Fruit fly (Drosophila melanogaster) whole organism, embryonic: Measurements from ENCODE around the gene CG4596.

Experiments used
- ATbp ChIP-seq: fragments of 200-800 bp; sonication (Bioruptor generic); optimal IDR thresholded peaks from 2 replicates; lab custom pipeline; 2017; ENCODE audit warnings: missing biosample characterization, mild to moderate bottlenecking, missing genetic modification characterization, missing genetic modification reagents
- Adf1 ChIP-seq: fragments of 200-800 bp; sonication (Bioruptor generic); IDR thresholded peaks from 2 replicates; pipeline ENCODE4 v1.3.6; 2022; ENCODE audit warnings: missing biosample characterization, missing genetic modification characterization
- Asciz ChIP-seq: fragments of 200-800 bp; sonication (Bioruptor generic); optimal IDR thresholded peaks from 2 replicates; lab custom pipeline; 2017; ENCODE audit warnings: missing biosample characterization, mild to moderate bottlenecking, missing genetic modification characterization, missing genetic modification reagents
- Atf3 ChIP-seq: fragments of 200-800 bp; sonication (Bioruptor generic); optimal IDR thresholded peaks from 3 replicates; lab custom pipeline; 2016; ENCODE audit warnings: missing biosample characterization, missing genetic modification characterization
- Atf6 ChIP-seq: fragments of 200-800 bp; sonication (Bioruptor generic); IDR thresholded peaks from 2 replicates; pipeline ENCODE4 v1.3.6; 2022; ENCODE audit warnings: missing biosample characterization, missing genetic modification characterization
- B-H2 ChIP-seq: fragments of 200-800 bp; sonication (Bioruptor generic); optimal IDR thresholded peaks from 2 replicates; lab custom pipeline; 2018; ENCODE audit warnings: missing biosample characterization, mild to moderate bottlenecking, missing genetic modification characterization
- CG10147 ChIP-seq: fragments of 200-800 bp; sonication (Bioruptor generic); optimal IDR thresholded peaks from 2 replicates; lab custom pipeline; 2019; ENCODE audit warnings: missing biosample characterization, mild to moderate bottlenecking, missing genetic modification characterization, moderate library complexity
- CG10565 ChIP-seq: fragments of 200-800 bp; sonication (Bioruptor generic); optimal IDR thresholded peaks from 3 replicates; lab custom pipeline; 2016; ENCODE audit warnings: missing biosample characterization, mild to moderate bottlenecking, missing genetic modification characterization
- CG11456 ChIP-seq: fragments of 200-800 bp; sonication (Bioruptor generic); IDR thresholded peaks from 3 replicates; pipeline ENCODE4 v1.3.6; 2022; ENCODE audit warnings: missing biosample characterization, missing genetic modification characterization
- CG12744 ChIP-seq: fragments of 200-800 bp; sonication (Bioruptor generic); optimal IDR thresholded peaks from 2 replicates; lab custom pipeline; 2016; ENCODE audit warnings: missing biosample characterization, missing genetic modification characterization
- CG14050 ChIP-seq: fragments of 200-800 bp; sonication (Bioruptor generic); IDR thresholded peaks from 3 replicates; pipeline ENCODE4 v1.3.6; 2022; ENCODE audit warnings: missing biosample characterization, missing genetic modification characterization
- CG16815 ChIP-seq: fragments of 200-800 bp; sonication (Bioruptor generic); optimal IDR thresholded peaks from 3 replicates; lab custom pipeline; 2017; ENCODE audit warnings: missing biosample characterization, mild to moderate bottlenecking, missing genetic modification characterization
- CG17568 ChIP-seq: fragments of 200-800 bp; sonication (Bioruptor generic); optimal IDR thresholded peaks from 2 replicates; lab custom pipeline; 2018; ENCODE audit warnings: missing biosample characterization, mild to moderate bottlenecking, missing genetic modification characterization, moderate library complexity
- CG1832 ChIP-seq: fragments of 200-800 bp; sonication (Bioruptor generic); optimal IDR thresholded peaks from 2 replicates; lab custom pipeline; 2017; ENCODE audit warnings: missing biosample characterization, mild to moderate bottlenecking, missing genetic modification characterization, inconsistent platforms
- CG32532 ChIP-seq: fragments of 200-800 bp; sonication (Bioruptor generic); IDR thresholded peaks from 2 replicates; pipeline ENCODE4 v1.3.6; 2022; ENCODE audit warnings: missing biosample characterization, missing genetic modification characterization
- CG8359 ChIP-seq: fragments of 200-800 bp; sonication (Bioruptor generic); optimal IDR thresholded peaks from 2 replicates; lab custom pipeline; 2017; ENCODE audit warnings: missing biosample characterization, mild to moderate bottlenecking, missing genetic modification characterization, borderline replicate concordance
- CG9797 ChIP-seq: fragments of 200-800 bp; sonication (Bioruptor generic); optimal IDR thresholded peaks from 3 replicates; lab custom pipeline; 2018; ENCODE audit warnings: missing biosample characterization, mild to moderate bottlenecking, missing genetic modification characterization
- Dip3 ChIP-seq: fragments of 200-800 bp; sonication (Bioruptor generic); optimal IDR thresholded peaks from 3 replicates; lab custom pipeline; 2016; ENCODE audit warnings: missing biosample characterization, missing genetic modification characterization
- H15 ChIP-seq: fragments of 200-800 bp; sonication (Bioruptor generic); IDR thresholded peaks from 3 replicates; pipeline ENCODE4 v1.3.6; 2022; ENCODE audit warnings: missing biosample characterization, missing genetic modification characterization
- HHEX ChIP-seq: fragments of 200-800 bp; sonication (Bioruptor generic); optimal IDR thresholded peaks from 3 replicates; lab custom pipeline; 2017; ENCODE audit warnings: missing biosample characterization, mild to moderate bottlenecking, missing genetic modification characterization, missing genetic modification reagents
- Hand ChIP-seq: fragments of 200-800 bp; sonication (Bioruptor generic); optimal IDR thresholded peaks from 2 replicates; lab custom pipeline; 2017; ENCODE audit warnings: mild to moderate bottlenecking, missing biosample characterization, missing genetic modification reagents, missing genetic modification characterization
- HmgZ ChIP-seq: fragments of 200-800 bp; sonication (Bioruptor generic); optimal IDR thresholded peaks from 2 replicates; lab custom pipeline; 2018; ENCODE audit warnings: missing biosample characterization, mild to moderate bottlenecking, missing genetic modification characterization
- Mrtf ChIP-seq: fragments of 200-800 bp; sonication (Bioruptor generic); IDR thresholded peaks from 3 replicates; pipeline ENCODE4 v1.3.6; 2022; ENCODE audit warnings: missing biosample characterization, missing genetic modification characterization
- Myb ChIP-seq: fragments of 200-800 bp; sonication (Bioruptor generic); optimal IDR thresholded peaks from 2 replicates; lab custom pipeline; 2016; ENCODE audit warnings: missing biosample characterization, missing genetic modification characterization
- Nf-YB ChIP-seq: fragments of 200-800 bp; sonication (Bioruptor generic); optimal IDR thresholded peaks from 3 replicates; lab custom pipeline; 2019; ENCODE audit warnings: missing biosample characterization, mild to moderate bottlenecking, missing genetic modification characterization, moderate library complexity
- Optix ChIP-seq: fragments of 200-800 bp; sonication (Bioruptor generic); IDR thresholded peaks from 3 replicates; pipeline ENCODE4 v1.3.6; 2022; ENCODE audit warnings: missing biosample characterization, missing genetic modification characterization
- Pdp1 ChIP-seq, 2 experiments: fragments of 200-800 bp; sonication (Bioruptor generic); optimal IDR thresholded peaks; 3 replicates each; lab custom pipeline; 2016; ENCODE audit warnings: missing biosample characterization in 2 of 2, missing genetic modification characterization in 2 of 2, mild to moderate bottlenecking in 1 of 2, moderate library complexity in 1 of 2
- Taf1 ChIP-seq: fragments of 200-800 bp; sonication (Bioruptor generic); IDR thresholded peaks from 2 replicates; pipeline ENCODE4 v1.3.6; 2022; ENCODE audit warnings: missing biosample characterization, missing genetic modification characterization
- cas ChIP-seq: fragments of 200-800 bp; sonication (Bioruptor generic); IDR thresholded peaks from 2 replicates; pipeline ENCODE4 v1.3.6; 2022; ENCODE audit warnings: missing biosample characterization, missing genetic modification characterization
- caup ChIP-seq: fragments of 200-800 bp; sonication (Bioruptor generic); optimal IDR thresholded peaks from 3 replicates; lab custom pipeline; 2017; ENCODE audit warnings: missing biosample characterization, mild to moderate bottlenecking, missing genetic modification characterization, moderate library complexity; ENCODE audit not compliant: severe bottlenecking
- cwo ChIP-seq: fragments of 200-800 bp; sonication (Bioruptor generic); optimal IDR thresholded peaks from 3 replicates; lab custom pipeline; 2017; ENCODE audit warnings: missing biosample characterization, missing genetic modification characterization, mild to moderate bottlenecking, moderate library complexity, missing genetic modification reagents
- dm ChIP-seq: fragments of 200-800 bp; sonication (Bioruptor generic); optimal IDR thresholded peaks from 3 replicates; lab custom pipeline; 2016; ENCODE audit warnings: missing biosample characterization, missing genetic modification characterization
- fd102C ChIP-seq: fragments of 200-800 bp; sonication (Bioruptor generic); optimal IDR thresholded peaks from 2 replicates; lab custom pipeline; 2018; ENCODE audit warnings: missing biosample characterization, mild to moderate bottlenecking, missing genetic modification characterization, moderate library complexity
- fd3F ChIP-seq: fragments of 200-800 bp; sonication (Bioruptor generic); optimal IDR thresholded peaks from 2 replicates; lab custom pipeline; 2018; ENCODE audit warnings: missing biosample characterization, mild to moderate bottlenecking, missing genetic modification characterization, moderate library complexity
- ftz-f1 ChIP-seq: fragments of 200-800 bp; sonication (Bioruptor generic); optimal IDR thresholded peaks from 2 replicates; lab custom pipeline; 2016; ENCODE audit warnings: missing biosample characterization, missing genetic modification characterization
- gcm2 ChIP-seq: fragments of 200-800 bp; sonication (Bioruptor generic); optimal IDR thresholded peaks from 2 replicates; lab custom pipeline; 2016; ENCODE audit warnings: missing biosample characterization, missing genetic modification characterization
- ham ChIP-seq: fragments of 200-800 bp; sonication (Bioruptor generic); IDR thresholded peaks from 2 replicates; pipeline ENCODE4 v1.3.6; 2022; ENCODE audit warnings: missing biosample characterization, missing genetic modification characterization
- lov ChIP-seq, 2 experiments: fragments of 200-800 bp in 1 of 2; fragments of >200 bp in 1 of 2; sonication (Bioruptor generic) in 1 of 2; IDR thresholded peaks in 1 of 2; optimal IDR thresholded peaks in 1 of 2; 2 replicates in 1 of 2; 3 replicates in 1 of 2; pipeline versions ENCODE4 v1.3.6 to Lab custom; 2017 to 2022; ENCODE audit warnings: missing biosample characterization in 1 of 2, missing genetic modification characterization in 1 of 2
- luna ChIP-seq: fragments of 200-800 bp; sonication (Bioruptor generic); optimal IDR thresholded peaks from 2 replicates; lab custom pipeline; 2016; ENCODE audit warnings: missing biosample characterization, missing genetic modification characterization
- onecut ChIP-seq: fragments of 200-800 bp; sonication (Bioruptor generic); IDR thresholded peaks from 2 replicates; pipeline ENCODE4 v1.3.6; 2022; ENCODE audit warnings: missing biosample characterization, missing genetic modification characterization
- peb ChIP-seq: fragments of 200-800 bp; sonication (Bioruptor generic); IDR thresholded peaks from 2 replicates; pipeline ENCODE4 v1.3.6; 2022; ENCODE audit warnings: missing biosample characterization, missing genetic modification characterization
- rib ChIP-seq: fragments of 200-800 bp; sonication (Bioruptor generic); IDR thresholded peaks from 2 replicates; pipeline ENCODE4 v1.3.6; 2022; ENCODE audit warnings: missing biosample characterization, missing genetic modification characterization
- sc ChIP-seq, 3 experiments: fragments of >200 bp in 2 of 3; fragments of 200-800 bp in 1 of 3; sonication (Bioruptor generic) in 1 of 3; optimal IDR thresholded peaks; 2 replicates in 2 of 3; 3 replicates in 1 of 3; lab custom pipeline; 2017; ENCODE audit warnings: mild to moderate bottlenecking in 1 of 3, missing biosample characterization in 1 of 3, missing genetic modification characterization in 1 of 3, missing genetic modification reagents in 1 of 3
- sug ChIP-seq: fragments of 200-800 bp; optimal IDR thresholded peaks from 2 replicates; lab custom pipeline; 2019; ENCODE audit warnings: missing biosample characterization, mild to moderate bottlenecking, missing genetic modification characterization, moderate library complexity
- tin ChIP-seq: fragments of 200-800 bp; sonication (Bioruptor generic); optimal IDR thresholded peaks from 3 replicates; lab custom pipeline; 2016; ENCODE audit warnings: missing biosample characterization, missing genetic modification characterization
- tll ChIP-seq, 2 experiments: fragments of 200-800 bp in 1 of 2; fragments of >200 bp in 1 of 2; sonication (Bioruptor generic) in 1 of 2; optimal IDR thresholded peaks; 2 replicates each; lab custom pipeline; 2017 to 2019; ENCODE audit warnings: missing biosample characterization in 2 of 2, missing genetic modification characterization in 2 of 2, mild to moderate bottlenecking in 1 of 2, moderate library complexity in 1 of 2
- unc-4 ChIP-seq: fragments of 200-800 bp; sonication (Bioruptor generic); IDR thresholded peaks from 2 replicates; pipeline ENCODE4 v1.3.6; 2022; ENCODE audit warnings: missing biosample characterization, missing genetic modification characterization; ENCODE audit not compliant: partially characterized antibody
- wor ChIP-seq: fragments of 200-800 bp; sonication (Bioruptor generic); IDR thresholded peaks from 2 replicates; pipeline ENCODE4 v1.3.6; 2022; ENCODE audit warnings: missing biosample characterization, missing genetic modification characterization

The CG4596 gene

DNA sequence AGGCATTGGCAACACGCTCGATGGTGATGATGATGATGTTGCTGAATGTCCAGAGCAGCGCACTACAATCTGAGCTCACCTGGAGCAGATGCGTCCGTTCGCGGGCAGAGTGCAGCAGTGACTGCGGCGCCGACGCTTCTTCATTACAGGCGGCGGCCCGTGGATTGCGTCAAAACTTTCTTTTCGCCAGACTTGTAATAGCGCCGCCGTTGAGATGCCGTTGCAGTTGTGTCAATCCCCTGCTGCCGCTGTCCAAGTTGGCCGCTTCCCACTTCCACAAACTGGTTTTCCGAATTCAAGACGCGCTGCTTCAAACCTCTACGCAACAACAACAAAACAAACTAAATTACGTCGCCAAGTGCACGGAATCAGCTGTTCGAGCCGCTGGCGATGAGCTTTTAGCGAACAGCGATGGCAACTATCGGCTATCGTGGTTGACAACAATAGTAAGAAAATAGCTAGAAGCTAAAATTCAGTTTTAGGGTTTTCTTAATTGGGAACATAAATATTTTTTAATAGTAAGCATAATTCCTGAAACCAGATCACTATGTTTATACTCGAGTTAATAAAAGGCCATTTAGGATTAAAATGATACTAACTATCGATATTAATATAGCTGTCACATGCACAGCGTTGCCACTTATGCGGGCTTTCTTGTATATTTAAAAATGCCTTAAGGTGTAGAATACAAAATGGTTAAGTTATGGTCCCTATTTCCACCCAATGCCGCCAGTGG lies 9.2 kb downstream of the CG4596 start, which contains the start of gene Tpc1 (continued):
- TF ChIP-seq sc (optimal IDR thresholded peaks at IDR 0.05; lab: Kevin White, UChicago) = no peak
- no peak for TF ChIP-seq sc (GFP tag; optimal IDR thresholded peaks at IDR 0.05; lab: Kevin White, UChicago)
- TF ChIP-seq cas (GFP tag; lab: Robert Waterston, UW) = no peak
- TF ChIP-seq CG1832 (GFP tag; lab: Kevin White, UChicago) = no peak
- TF ChIP-seq fd3F (GFP tag; lab: Kevin White, UChicago) = no peak
- TF ChIP-seq Pdp1 (GFP tag; optimal IDR thresholded peaks at IDR 0.05; lab: Kevin White, UChicago) = peak in 1 of 2 experiments; percentile 93
- TF ChIP-seq ATbp (GFP tag; lab: Kevin White, UChicago) = no peak
- peak in 1 of 2 experiments; percentile 1 for TF ChIP-seq tll (GFP tag; optimal IDR thresholded peaks at IDR 0.05; lab: Kevin White, UChicago)
- no peak for TF ChIP-seq ham (GFP tag; lab: Robert Waterston, UW)
- TF ChIP-seq Atf6 (GFP tag; lab: Robert Waterston, UW) = no peak
- peak; percentile 5 for TF ChIP-seq tin (GFP tag; lab: Kevin White, UChicago)
- TF ChIP-seq B-H2 (GFP tag; lab: Kevin White, UChicago) = peak; percentile 39
- no peak for TF ChIP-seq peb (GFP tag; lab: Robert Waterston, UW)
- TF ChIP-seq unc-4 (GFP tag; lab: Robert Waterston, UW) = peak; percentile 94
- TF ChIP-seq ftz-f1 (GFP tag; lab: Kevin White, UChicago) = peak; percentile 5
- TF ChIP-seq Mrtf (GFP tag; lab: Robert Waterston, UW) = no peak
- TF ChIP-seq luna (GFP tag; lab: Kevin White, UChicago) = peak; percentile 48
- TF ChIP-seq lov (optimal IDR thresholded peaks at IDR 0.05; lab: Kevin White, UChicago) = no peak
- 0 out of 3 replicates have a peak, but pooled peaks have one; percentile 22 for TF ChIP-seq lov (GFP tag; IDR thresholded peaks at IDR 0.05; lab: Robert Waterston, UW)
- TF ChIP-seq CG9797 (GFP tag; lab: Kevin White, UChicago) = peak; percentile 26
- peak; percentile 46; the same call in 1 of the 2 replicates for TF ChIP-seq CG32532
- TF ChIP-seq Myb (GFP tag; lab: Kevin White, UChicago) = peak; percentile 39
- TF ChIP-seq cwo (GFP tag; lab: Kevin White, UChicago) = no peak
- no peak for TF ChIP-seq Optix (GFP tag; lab: Robert Waterston, UW)
- peak; percentile 65 for TF ChIP-seq sug
- TF ChIP-seq HHEX (GFP tag; lab: Kevin White, UChicago) = no peak
- no peak for TF ChIP-seq H15 (GFP tag; lab: Robert Waterston, UW)
- TF ChIP-seq gcm2 = no peak
- no peak for TF ChIP-seq fd102C (GFP tag; lab: Kevin White, UChicago)
- no peak for TF ChIP-seq Asciz
- peak; percentile 46 for TF ChIP-seq CG10147 (GFP tag; lab: Kevin White, UChicago)
- peak; percentile 40 for TF ChIP-seq Dip3 (GFP tag; lab: Kevin White, UChicago)
- no peak for TF ChIP-seq Hand (GFP tag; lab: Kevin White, UChicago)
- TF ChIP-seq HmgZ = peak; percentile 71
- no peak for TF ChIP-seq CG11456 (GFP tag; lab: Robert Waterston, UW)
- no peak for TF ChIP-seq rib (GFP tag; lab: Robert Waterston, UW)
- TF ChIP-seq CG17568 (GFP tag; lab: Kevin White, UChicago) = no peak
- TF ChIP-seq CG8359 (GFP tag; lab: Kevin White, UChicago) = no peak
- TF ChIP-seq caup (GFP tag; lab: Kevin White, UChicago) = no peak
- TF ChIP-seq CG12744 = peak; percentile 3
- no peak for TF ChIP-seq onecut
- no peak for TF ChIP-seq CG10565 (GFP tag; lab: Kevin White, UChicago)
- peak; percentile 10 for TF ChIP-seq dm
- no peak for TF ChIP-seq Nf-YB (GFP tag; lab: Kevin White, UChicago)
- no peak for TF ChIP-seq CG14050
- TF ChIP-seq Atf3 = peak; percentile 13
- TF ChIP-seq Taf1 (GFP tag; lab: Robert Waterston, UW) = no peak
- TF ChIP-seq CG16815 = no peak
- TF ChIP-seq wor (GFP tag; lab: Robert Waterston, UW) = no peak
- peak; percentile 46; the same call in 1 of the 2 replicates for TF ChIP-seq Adf1
